Worm (Caenorhabditis elegans): ENCODE data around the gene B0035.18.

DNA sequence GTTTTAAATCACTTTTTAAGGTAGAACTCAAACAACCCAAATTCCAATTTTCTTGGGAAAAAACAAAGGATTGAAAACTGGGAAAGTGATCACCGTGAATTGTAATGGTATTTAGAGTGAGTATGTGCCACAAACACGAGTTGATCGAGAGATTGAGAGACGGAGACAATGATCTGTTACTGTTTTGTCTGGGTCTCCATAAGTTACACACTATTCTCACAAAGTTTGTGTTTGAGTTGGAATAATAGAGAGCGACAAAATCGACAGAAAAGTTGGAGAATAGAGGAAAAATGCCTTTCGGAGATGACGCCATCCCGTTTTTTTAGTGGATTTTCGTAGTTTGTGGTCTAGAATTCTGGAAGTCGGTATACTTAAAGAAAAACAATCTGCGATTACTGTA, 48.9 kb upstream of the B0035.18 start, which contains the start of gene nhr-7:
- TF ChIP-seq snpc-4 (GFP tag; optimal IDR thresholded peaks at IDR 0.05) (no peak), snpc-4 (tag; optimal IDR thresholded peaks at IDR 0.05) (no peak), madf-10 (tag; optimal IDR thresholded peaks at IDR 0.05) (no peak), ccch-3 (GFP tag; optimal IDR thresholded peaks at IDR 0.05) (no peak), K11D2.4 (GFP tag; IDR thresholded peaks at IDR 0.05) (no peak), ama-1 (optimal IDR thresholded peaks at IDR 0.05) (no peak), ama-1 (GFP tag; optimal IDR thresholded peaks at IDR 0.05) (no peak)
